Fruit fly (Drosophila melanogaster) whole organism, embryonic: ENCODE data around the gene pyd.

Source experiments
- Aef1 ChIP-seq: fragments of 200-800 bp; sonication (Bioruptor generic); IDR thresholded peaks from 3 replicates; pipeline ENCODE4 v1.3.6; 2022; ENCODE audit warnings: missing biosample characterization, missing genetic modification characterization
- Awh ChIP-seq: fragments of 200-800 bp; sonication (Bioruptor generic); IDR thresholded peaks from 2 replicates; pipeline ENCODE4, ENCODE4 v1.3.6; 2022; ENCODE audit warnings: missing biosample characterization, missing genetic modification characterization
- BEAF-32 ChIP-seq: fragments of 200-800 bp; sonication (Bioruptor generic); optimal IDR thresholded peaks from 3 replicates; lab custom pipeline; 2017; ENCODE audit warnings: missing biosample characterization, missing genetic modification characterization, mild to moderate bottlenecking, moderate library complexity, missing genetic modification reagents
- CG10366 ChIP-seq: fragments of 200-800 bp; sonication (Bioruptor generic); IDR thresholded peaks from 2 replicates; pipeline ENCODE4 v1.3.6; 2022; ENCODE audit warnings: missing biosample characterization, missing genetic modification characterization
- CG11093 ChIP-seq: fragments of 200-800 bp; sonication (Bioruptor generic); IDR thresholded peaks from 3 replicates; pipeline ENCODE4 v1.3.6; 2022; ENCODE audit warnings: missing biosample characterization, missing genetic modification characterization
- CG11723 ChIP-seq: fragments of 200-800 bp; sonication (Bioruptor generic); optimal IDR thresholded peaks from 2 replicates; lab custom pipeline; 2017; ENCODE audit warnings: missing biosample characterization, mild to moderate bottlenecking, missing genetic modification characterization
- CG13123 ChIP-seq: fragments of 200-800 bp; sonication (Bioruptor generic); optimal IDR thresholded peaks from 2 replicates; lab custom pipeline; 2016; ENCODE audit warnings: missing biosample characterization, missing genetic modification characterization
- CG15601 ChIP-seq: fragments of 200-800 bp; sonication (Bioruptor generic); optimal IDR thresholded peaks from 3 replicates; lab custom pipeline; 2019; ENCODE audit warnings: missing biosample characterization, mild to moderate bottlenecking, missing genetic modification characterization, moderate library complexity
- CG17328 ChIP-seq: fragments of 200-800 bp; sonication (Bioruptor generic); IDR thresholded peaks from 2 replicates; pipeline ENCODE4 v1.3.6; 2022; ENCODE audit warnings: missing biosample characterization, missing genetic modification characterization
- CG17568 ChIP-seq: fragments of 200-800 bp; sonication (Bioruptor generic); optimal IDR thresholded peaks from 2 replicates; lab custom pipeline; 2018; ENCODE audit warnings: missing biosample characterization, mild to moderate bottlenecking, missing genetic modification characterization, moderate library complexity
- CG30020 ChIP-seq: fragments of 200-800 bp; optimal IDR thresholded peaks from 2 replicates; lab custom pipeline; 2019; ENCODE audit warnings: missing biosample characterization, mild to moderate bottlenecking, missing genetic modification characterization, moderate library complexity
- CG31224 ChIP-seq: fragments of 200-800 bp; sonication (Bioruptor generic); IDR thresholded peaks from 2 replicates; pipeline ENCODE4 v1.3.6; 2022; ENCODE audit warnings: missing biosample characterization, missing genetic modification characterization
- CG31365 ChIP-seq: fragments of 200-800 bp; sonication (Bioruptor generic); optimal IDR thresholded peaks from 2 replicates; lab custom pipeline; 2018; ENCODE audit warnings: missing biosample characterization, mild to moderate bottlenecking, missing genetic modification characterization
- CG32772 ChIP-seq: fragments of 200-800 bp; sonication (Bioruptor generic); IDR thresholded peaks from 2 replicates; pipeline ENCODE4 v1.3.6; 2022; ENCODE audit warnings: missing biosample characterization, missing genetic modification characterization
- CG4424 ChIP-seq: fragments of 200-800 bp; sonication (Bioruptor generic); optimal IDR thresholded peaks from 3 replicates; lab custom pipeline; 2016; ENCODE audit warnings: missing biosample characterization, missing genetic modification characterization
- CG6689 ChIP-seq: fragments of 200-800 bp; sonication (Bioruptor generic); IDR thresholded peaks from 2 replicates; pipeline ENCODE4 v1.3.6; 2022; ENCODE audit warnings: missing biosample characterization, missing genetic modification characterization
- Doc2 ChIP-seq: fragments of 200-800 bp; sonication (Bioruptor generic); IDR thresholded peaks from 2 replicates; pipeline ENCODE4 v1.3.6; 2022; ENCODE audit warnings: missing biosample characterization, missing genetic modification characterization
- Dp ChIP-seq: fragments of 200-800 bp; sonication (Bioruptor generic); optimal IDR thresholded peaks from 2 replicates; lab custom pipeline; 2018; ENCODE audit warnings: missing biosample characterization, mild to moderate bottlenecking, missing genetic modification characterization, moderate library complexity
- Ets97D ChIP-seq: fragments of 200-800 bp; sonication (Bioruptor generic); optimal IDR thresholded peaks from 3 replicates; lab custom pipeline; 2016; ENCODE audit warnings: missing biosample characterization, missing genetic modification characterization
- H15 ChIP-seq: fragments of 200-800 bp; sonication (Bioruptor generic); IDR thresholded peaks from 3 replicates; pipeline ENCODE4 v1.3.6; 2022; ENCODE audit warnings: missing biosample characterization, missing genetic modification characterization
- HmgD ChIP-seq: fragments of 200-800 bp; sonication (Bioruptor generic); optimal IDR thresholded peaks from 3 replicates; lab custom pipeline; 2016; ENCODE audit warnings: missing biosample characterization, missing genetic modification characterization
- Jarid2 ChIP-seq: fragments of 200-800 bp; sonication (Bioruptor generic); optimal IDR thresholded peaks from 3 replicates; lab custom pipeline; 2017; ENCODE audit warnings: mild to moderate bottlenecking, missing biosample characterization, missing genetic modification reagents, missing genetic modification characterization
- Kr ChIP-seq: fragments of 200-800 bp; sonication (Bioruptor generic); optimal IDR thresholded peaks from 2 replicates; lab custom pipeline; 2017; ENCODE audit warnings: missing biosample characterization, mild to moderate bottlenecking, missing genetic modification characterization
- Meics ChIP-seq: fragments of 200-800 bp; sonication (Bioruptor generic); optimal IDR thresholded peaks from 2 replicates; lab custom pipeline; 2017; ENCODE audit warnings: missing biosample characterization, mild to moderate bottlenecking, missing genetic modification characterization
- Myb ChIP-seq: fragments of 200-800 bp; sonication (Bioruptor generic); optimal IDR thresholded peaks from 2 replicates; lab custom pipeline; 2016; ENCODE audit warnings: missing biosample characterization, missing genetic modification characterization
- Ravus ChIP-seq: fragments of 200-800 bp; sonication (Bioruptor generic); IDR thresholded peaks from 2 replicates; pipeline ENCODE4 v1.3.6; 2022; ENCODE audit warnings: missing biosample characterization, missing genetic modification characterization
- Rx ChIP-seq: fragments of 200-800 bp; sonication (Bioruptor generic); IDR thresholded peaks from 2 replicates; pipeline ENCODE4 v1.3.6; 2022; ENCODE audit warnings: missing biosample characterization, missing genetic modification characterization
- Xbp1 ChIP-seq: fragments of 200-800 bp; sonication (Bioruptor generic); optimal IDR thresholded peaks from 3 replicates; lab custom pipeline; 2016; ENCODE audit warnings: missing biosample characterization, mild to moderate bottlenecking, missing genetic modification characterization
- YL-1 ChIP-seq: fragments of 200-800 bp; sonication (Bioruptor generic); optimal IDR thresholded peaks from 3 replicates; lab custom pipeline; 2017; ENCODE audit warnings: missing biosample characterization, mild to moderate bottlenecking, missing genetic modification characterization
- ab ChIP-seq: fragments of 200-800 bp; sonication (Bioruptor generic); optimal IDR thresholded peaks from 2 replicates; lab custom pipeline; 2016; ENCODE audit warnings: missing biosample characterization, missing genetic modification characterization
- aop ChIP-seq: fragments of 200-800 bp; sonication (Bioruptor generic); IDR thresholded peaks from 2 replicates; pipeline ENCODE4 v1.3.6; 2022; ENCODE audit warnings: missing biosample characterization, missing genetic modification characterization
- ase ChIP-seq: fragments of 200-800 bp; sonication (Bioruptor generic); IDR thresholded peaks from 3 replicates; pipeline ENCODE4 v1.3.6; 2022; ENCODE audit warnings: missing biosample characterization, missing genetic modification characterization
- ash1 ChIP-seq: fragments of 200-800 bp; sonication (Bioruptor generic); optimal IDR thresholded peaks from 2 replicates; lab custom pipeline; 2018; ENCODE audit warnings: missing biosample characterization, mild to moderate bottlenecking, missing genetic modification characterization
- br ChIP-seq: fragments of >200 bp; optimal IDR thresholded peaks from 2 replicates; lab custom pipeline; 2017
- croc ChIP-seq: fragments of 200-800 bp; sonication (Bioruptor generic); conservative IDR thresholded peaks from 3 replicates; pipeline ENCODE4 v1.3.6; 2022; ENCODE audit warnings: missing biosample characterization, missing genetic modification characterization
- da ChIP-seq: fragments of 200-800 bp; sonication (Bioruptor generic); optimal IDR thresholded peaks from 2 replicates; lab custom pipeline; 2016; ENCODE audit warnings: missing biosample characterization, missing genetic modification characterization
- dm ChIP-seq: fragments of 200-800 bp; sonication (Bioruptor generic); optimal IDR thresholded peaks from 3 replicates; lab custom pipeline; 2016; ENCODE audit warnings: missing biosample characterization, missing genetic modification characterization
- fd64A ChIP-seq: fragments of 200-800 bp; sonication (Bioruptor generic); optimal IDR thresholded peaks from 3 replicates; lab custom pipeline; 2018; ENCODE audit warnings: missing biosample characterization, mild to moderate bottlenecking, missing genetic modification characterization
- gcm ChIP-seq: fragments of 200-800 bp; sonication (Bioruptor generic); optimal IDR thresholded peaks from 2 replicates; lab custom pipeline; 2019; ENCODE audit warnings: missing biosample characterization, mild to moderate bottlenecking, missing genetic modification characterization, moderate library complexity
- lilli ChIP-seq: fragments of 200-800 bp; sonication (Bioruptor generic); optimal IDR thresholded peaks from 3 replicates; lab custom pipeline; 2016; ENCODE audit warnings: missing biosample characterization, missing genetic modification characterization
- org-1 ChIP-seq: fragments of 200-800 bp; sonication (Bioruptor generic); optimal IDR thresholded peaks from 2 replicates; lab custom pipeline; 2017; ENCODE audit warnings: missing biosample characterization, missing genetic modification characterization
- phol ChIP-seq: fragments of 200-800 bp; sonication (Bioruptor generic); optimal IDR thresholded peaks from 3 replicates; lab custom pipeline; 2018; ENCODE audit warnings: missing biosample characterization, mild to moderate bottlenecking, missing genetic modification characterization, moderate library complexity
- rib ChIP-seq: fragments of 200-800 bp; sonication (Bioruptor generic); IDR thresholded peaks from 2 replicates; pipeline ENCODE4 v1.3.6; 2022; ENCODE audit warnings: missing biosample characterization, missing genetic modification characterization
- sc ChIP-seq, 3 experiments: fragments of >200 bp in 2 of 3; fragments of 200-800 bp in 1 of 3; sonication (Bioruptor generic) in 1 of 3; optimal IDR thresholded peaks; 2 replicates in 2 of 3; 3 replicates in 1 of 3; lab custom pipeline; 2017; ENCODE audit warnings: mild to moderate bottlenecking in 1 of 3, missing biosample characterization in 1 of 3, missing genetic modification characterization in 1 of 3, missing genetic modification reagents in 1 of 3
- schlank ChIP-seq: fragments of 200-800 bp; sonication (Bioruptor generic); optimal IDR thresholded peaks from 2 replicates; lab custom pipeline; 2018; ENCODE audit warnings: missing biosample characterization, mild to moderate bottlenecking, missing genetic modification characterization
- scrt ChIP-seq: fragments of 200-800 bp; sonication (Bioruptor generic); optimal IDR thresholded peaks from 2 replicates; lab custom pipeline; 2018; ENCODE audit warnings: missing biosample characterization, mild to moderate bottlenecking, missing genetic modification characterization, moderate library complexity
- slp2 ChIP-seq: fragments of 200-800 bp; sonication (Bioruptor generic); optimal IDR thresholded peaks from 2 replicates; lab custom pipeline; 2016; ENCODE audit warnings: missing biosample characterization, missing genetic modification characterization
- stc ChIP-seq: fragments of 200-800 bp; sonication (Bioruptor generic); IDR thresholded peaks from 2 replicates; pipeline ENCODE4 v1.3.6; 2022; ENCODE audit warnings: missing biosample characterization, missing genetic modification characterization
- tap ChIP-seq: fragments of 200-800 bp; optimal IDR thresholded peaks from 3 replicates; lab custom pipeline; 2019; ENCODE audit warnings: missing biosample characterization, mild to moderate bottlenecking, missing genetic modification characterization, moderate library complexity
- trem ChIP-seq: fragments of 200-800 bp; optimal IDR thresholded peaks from 3 replicates; lab custom pipeline; 2019; ENCODE audit warnings: missing biosample characterization, mild to moderate bottlenecking, missing genetic modification characterization, moderate library complexity
- zfh1 ChIP-seq: fragments of 200-800 bp; sonication (Bioruptor generic); IDR thresholded peaks from 3 replicates; pipeline ENCODE4 v1.3.6; 2022; ENCODE audit warnings: missing biosample characterization, missing genetic modification characterization

Gene pyd

dm6 chr3R:8920091-8920733 lies 11.5 kb downstream of the pyd start (continued):
- TF ChIP-seq zfh1 (GFP tag; lab: Robert Waterston, UW) (peak; percentile 69), stc (GFP tag; lab: Robert Waterston, UW) (0 out of 2 replicates have a peak, but pooled peaks have one; percentile 33), CG31224 (no peak), CG32772 (GFP tag; lab: Robert Waterston, UW) (peak; percentile 55; the same call in 1 of the 2 replicates), schlank (tag; lab: Kevin White, UChicago) (no peak), Xbp1 (GFP tag; lab: Kevin White, UChicago) (no peak), YL-1 (GFP tag; lab: Kevin White, UChicago) (no peak), CG17568 (GFP tag; lab: Kevin White, UChicago) (no peak), CG31365 (tag; lab: Kevin White, UChicago) (no peak), H15 (GFP tag; lab: Robert Waterston, UW) (0 out of 3 replicates have a peak, but pooled peaks have one; percentile 7), CG10366 (GFP tag; lab: Robert Waterston, UW) (no peak), Rx (GFP tag; lab: Robert Waterston, UW) (peak; percentile 69; the same call in 1 of the 2 replicates), rib (GFP tag; lab: Robert Waterston, UW) (no peak), tap (tag; lab: Kevin White, UChicago) (no peak), CG15601 (tag; lab: Kevin White, UChicago) (no peak), Dp (GFP tag; lab: Kevin White, UChicago) (no peak), CG11723 (GFP tag; lab: Kevin White, UChicago) (no peak), HmgD (GFP tag; lab: Kevin White, UChicago) (no peak), ash1 (no peak), Doc2 (GFP tag; lab: Robert Waterston, UW) (no peak), Aef1 (GFP tag; lab: Robert Waterston, UW) (no peak), Ravus (GFP tag; lab: Robert Waterston, UW) (no peak), ab (GFP tag; lab: Kevin White, UChicago) (no peak), da (GFP tag; lab: Kevin White, UChicago) (no peak), Kr (no peak), CG30020 (tag; lab: Kevin White, UChicago) (no peak), Awh (GFP tag; lab: Robert Waterston, UW) (peak; percentile 72; the same call in 1 of the 2 replicates), fd64A (GFP tag; lab: Kevin White, UChicago) (peak; percentile 15), croc (GFP tag; lab: Robert Waterston, UW) (no peak; the same call in 2 of the 3 replicates), br (no peak), aop (GFP tag; lab: Robert Waterston, UW) (no peak), CG17328 (GFP tag; lab: Robert Waterston, UW) (no peak), CG11093 (GFP tag; lab: Robert Waterston, UW) (0 out of 3 replicates have a peak, but pooled peaks have one; percentile 26), org-1 (no peak), lilli (GFP tag; lab: Kevin White, UChicago) (no peak), sc (optimal IDR thresholded peaks at IDR 0.05; lab: Kevin White, UChicago) (no peak), sc (GFP tag; optimal IDR thresholded peaks at IDR 0.05; lab: Kevin White, UChicago) (no peak), slp2 (no peak), Myb (GFP tag; lab: Kevin White, UChicago) (no peak), CG4424 (GFP tag; lab: Kevin White, UChicago) (no peak), dm (GFP tag; lab: Kevin White, UChicago) (no peak), CG6689 (GFP tag; lab: Robert Waterston, UW) (peak; percentile 74), phol (tag; lab: Kevin White, UChicago) (peak; percentile 45), gcm (GFP tag; lab: Kevin White, UChicago) (no peak), ase (peak; percentile 39; the same call in 1 of the 3 replicates), Ets97D (GFP tag; lab: Kevin White, UChicago) (peak; percentile 27), Jarid2 (GFP tag; lab: Kevin White, UChicago) (no peak), scrt (no peak), BEAF-32 (GFP tag; lab: Kevin White, UChicago) (no peak), trem (tag; lab: Kevin White, UChicago) (peak; percentile 8), Meics (GFP tag; lab: Kevin White, UChicago) (no peak), CG13123 (GFP tag; lab: Kevin White, UChicago) (no peak)
